Worm (Caenorhabditis elegans) whole organism, L3 larva: ENCODE results near the gene eif-1.

Source experiments
- daf-12 ChIP-seq: fragments of 150-350 bp; optimal IDR thresholded peaks from 2 replicates; lab custom pipeline; 2014; ENCODE audit warnings: missing biosample characterization, missing genetic modification reagents, missing genetic modification characterization
- nhr-23 ChIP-seq: fragments of 150-350 bp; optimal IDR thresholded peaks from 2 replicates; lab custom pipeline; 2014; ENCODE audit warnings: missing biosample characterization, missing genetic modification reagents, missing genetic modification characterization
- pha-4 ChIP-seq: fragments of 150-350 bp; optimal IDR thresholded peaks from 2 replicates; lab custom pipeline; 2014; ENCODE audit warnings: missing biosample characterization, missing genetic modification reagents, missing genetic modification characterization
- pqm-1 ChIP-seq: fragments of 150-350 bp; optimal IDR thresholded peaks from 2 replicates; lab custom pipeline; 2017; ENCODE audit warnings: missing biosample characterization, missing genetic modification characterization, inconsistent platforms
- tbx-2 ChIP-seq: sonication (generic microtip); optimal IDR thresholded peaks from 2 replicates; lab custom pipeline; 2016; ENCODE audit warnings: mild to moderate bottlenecking, missing genetic modification characterization, missing compliant biosample characterization

- no peak for TF ChIP-seq pha-4
- TF ChIP-seq pqm-1 (tag; lab: Kevin White, UChicago) = no peak
- no peak for TF ChIP-seq tbx-2 (tag; lab: Kevin White, UChicago)
- TF ChIP-seq daf-12 (tag; lab: Kevin White, UChicago) = no peak
- no peak for TF ChIP-seq nhr-23 (tag; lab: Kevin White, UChicago)
These were observed 52.3 kb downstream of the eif-1 start, which contains the start of gene cblc-1 for ce11 chrII:4941050-4941449.
